Worm (Caenorhabditis elegans): ENCODE data around the gene ZK593.2.

ZK593.2 gene

DNA sequence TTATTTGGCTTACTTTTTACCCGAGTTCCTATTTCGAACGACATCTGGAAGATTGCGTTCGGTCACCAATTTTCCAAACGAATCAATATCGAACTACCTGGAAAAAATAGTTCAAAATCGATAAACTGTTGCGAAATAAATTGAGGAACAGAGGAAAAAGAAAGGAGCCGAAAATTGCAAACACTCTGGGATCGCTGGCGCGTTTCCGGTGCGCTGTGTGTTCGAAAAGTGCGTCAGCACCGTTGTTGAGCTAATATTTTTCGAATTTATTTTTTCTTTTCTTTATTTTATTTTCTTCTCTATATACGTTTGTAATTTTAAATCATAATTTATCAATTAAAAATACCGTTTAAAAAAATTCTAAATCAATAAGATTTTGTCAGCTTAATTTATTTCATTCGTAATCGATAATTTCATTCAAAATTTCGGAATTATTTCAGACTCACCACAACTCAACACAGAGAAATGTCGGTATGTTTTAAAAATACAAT, 19.9 kb downstream of the ZK593.2 start, which contains the start of the genes dnc-1 and lsm-7 (continued):
- TF ChIP-seq madf-10 (tag; optimal IDR thresholded peaks at IDR 0.05) (peak; percentile 5), ceh-27 (GFP tag; optimal IDR thresholded peaks at IDR 0.05) (peak; percentile 3), ztf-18 (tag; optimal IDR thresholded peaks at IDR 0.05) (peak; percentile 94), ZK185.1 (tag; optimal IDR thresholded peaks at IDR 0.05; ENCODE audit: poor library complexity, severe bottlenecking) (peak; percentile 53), ztf-26 (tag; optimal IDR thresholded peaks at IDR 0.05) (peak; percentile 57), F33H1.4 (GFP tag; IDR thresholded peaks at IDR 0.05) (peak; percentile 39), K11D2.4 (GFP tag; IDR thresholded peaks at IDR 0.05) (peak; percentile 68), snpc-4 (GFP tag; optimal IDR thresholded peaks at IDR 0.05) (no peak), snpc-4 (tag; optimal IDR thresholded peaks at IDR 0.05) (peak; percentile 1 to 54 (median 45)), athp-1 (tag; optimal IDR thresholded peaks at IDR 0.05) (peak; percentile 18), F23B12.7 (tag; optimal IDR thresholded peaks at IDR 0.05; ENCODE audit: insufficient read depth) (peak; percentile 80), zfh-2 (GFP tag; conservative IDR thresholded peaks at IDR 0.05) (peak; percentile 58; the same call in 1 of the 2 replicates), dox-1 (GFP tag; IDR thresholded peaks at IDR 0.05) (peak; percentile 85), dpl-1 (GFP tag; optimal IDR thresholded peaks at IDR 0.05) (peak; percentile 56), atf-7 (tag; optimal IDR thresholded peaks at IDR 0.05) (no peak), attf-5 (GFP tag; optimal IDR thresholded peaks at IDR 0.05) (peak; percentile 96), Y67H2A.10 (GFP tag; conservative IDR thresholded peaks at IDR 0.05) (0 out of 2 replicates have a peak, but pooled peaks have one; percentile 34), ekl-4 (GFP tag; IDR thresholded peaks at IDR 0.05) (0 out of 2 replicates have a peak, but pooled peaks have one; percentile 13), madf-6 (GFP tag; IDR thresholded peaks at IDR 0.05) (peak; percentile 64; the same call in 1 of the 2 replicates), B0019.2 (GFP tag; conservative IDR thresholded peaks at IDR 0.05) (0 out of 2 replicates have a peak, but pooled peaks have one; percentile 6), ztf-25 (GFP tag; IDR thresholded peaks at IDR 0.05) (no peak), attf-6 (GFP tag; IDR thresholded peaks at IDR 0.05) (no peak), ztf-22 (GFP tag; optimal IDR thresholded peaks at IDR 0.05) (no peak), let-607 (tag; optimal IDR thresholded peaks at IDR 0.05) (peak; percentile 19 to 25), F10E7.11 (tag; optimal IDR thresholded peaks at IDR 0.05) (no peak), cebp-1 (GFP tag; IDR thresholded peaks at IDR 0.05) (peak; percentile 93), cebp-1 (tag; optimal IDR thresholded peaks at IDR 0.05) (peak; percentile 99), lin-35 (GFP tag; optimal IDR thresholded peaks at IDR 0.05) (peak in 1 of 3 experiments; percentile 69), sptf-2 (GFP tag; optimal IDR thresholded peaks at IDR 0.05) (no peak), lin-40 (tag; optimal IDR thresholded peaks at IDR 0.05) (peak; percentile 26), egl-44 (GFP tag; IDR thresholded peaks at IDR 0.05) (0 out of 2 replicates have a peak, but pooled peaks have one; percentile 31), nfyb-1 (GFP tag; IDR thresholded peaks at IDR 0.05) (peak; percentile 56), lsy-27 (tag; optimal IDR thresholded peaks at IDR 0.05; ENCODE audit: borderline replicate concordance, insufficient read depth) (no peak), F57A8.1 (GFP tag; optimal IDR thresholded peaks at IDR 0.05) (no peak), xnd-1 (tag; optimal IDR thresholded peaks at IDR 0.05) (no peak), efl-1 (GFP tag; optimal IDR thresholded peaks at IDR 0.05) (no peak), C06A6.2 (GFP tag; conservative IDR thresholded peaks at IDR 0.05) (peak; percentile 24; the same call in 1 of the 2 replicates), nhr-80 (tag; optimal IDR thresholded peaks at IDR 0.05) (peak; percentile 67), lsl-1 (GFP tag; optimal IDR thresholded peaks at IDR 0.05) (peak; percentile 51), hlh-26 (GFP tag; conservative IDR thresholded peaks at IDR 0.05) (no peak), tlf-1 (GFP tag; optimal IDR thresholded peaks at IDR 0.05) (peak; percentile 20), pha-4 (tag; optimal IDR thresholded peaks at IDR 0.05) (peak; percentile 64), K12H6.12 (tag; optimal IDR thresholded peaks at IDR 0.05) (peak; percentile 52), hrde-1 (tag; optimal IDR thresholded peaks at IDR 0.05; ENCODE audit: borderline replicate concordance) (no peak), mcd-1 (GFP tag; IDR thresholded peaks at IDR 0.05) (peak; percentile 65)

All from whole organism, young adult.